Worm (Caenorhabditis elegans): Measurements from ENCODE around the gene hrpa-2.

DNA sequence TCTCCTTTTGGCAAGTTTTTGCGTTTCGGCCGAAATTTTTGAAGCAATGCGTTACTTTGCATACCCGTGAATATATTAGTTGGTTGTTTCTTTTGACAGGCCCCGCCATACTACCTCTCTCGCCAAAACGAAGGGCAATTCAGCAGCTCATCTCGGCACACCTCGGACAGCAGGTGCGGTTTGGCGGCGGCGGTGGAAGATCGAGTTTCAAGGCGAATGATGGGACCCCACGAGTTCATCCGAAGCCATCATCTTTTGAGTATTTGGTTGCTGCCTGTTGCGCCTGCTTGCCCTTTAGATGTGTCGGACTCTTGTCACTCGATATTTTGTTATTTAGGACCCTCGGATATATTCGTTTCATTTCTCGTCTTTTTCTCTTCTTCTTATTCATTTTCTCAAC is 7.8 kb upstream of the hrpa-2 start:
- TF ChIP-seq pqm-1 (tag; optimal IDR thresholded peaks at IDR 0.05) (no peak), zag-1 (tag; optimal IDR thresholded peaks at IDR 0.05) (no peak), nhr-11 (tag; optimal IDR thresholded peaks at IDR 0.05) (no peak), ztf-4 (tag; optimal IDR thresholded peaks at IDR 0.05) (no peak), snpc-4 (tag; optimal IDR thresholded peaks at IDR 0.05) (no peak), daf-12 (tag; optimal IDR thresholded peaks at IDR 0.05) (no peak), aly-2 (tag; optimal IDR thresholded peaks at IDR 0.05) (no peak), nhr-28 (tag; optimal IDR thresholded peaks at IDR 0.05) (no peak), lin-39 (tag; optimal IDR thresholded peaks at IDR 0.05) (no peak), nhr-67 (tag; optimal IDR thresholded peaks at IDR 0.05) (no peak), elt-2 (tag; optimal IDR thresholded peaks at IDR 0.05) (no peak), nhr-12 (tag; optimal IDR thresholded peaks at IDR 0.05) (no peak), fkh-10 (GFP tag; optimal IDR thresholded peaks at IDR 0.05) (no peak)

All from whole organism, L3 larva.